Comparison of ENCODE assay signal across 1 fruit fly cellular context in genomic region chr3L:1856467-1857350, dm6.
TF ChIP-seq lines count a peak whose summit lies in the region.

CG12024 (plus strand) TSS chr3L:1857165.

TF ChIP-seq in whole organism, embryonic, 481 proteins besides CTCF, POLR2A, EP300 and RAD21 (continued from another document and continues in another):
- TF ChIP-seq lab (GFP tag; optimal IDR thresholded peaks at IDR 0.05; lab: Kevin White, UChicago) (peak; percentile 75), wek (GFP tag; optimal IDR thresholded peaks at IDR 0.05; lab: Kevin White, UChicago) (peak; percentile 66), gcm (GFP tag; optimal IDR thresholded peaks at IDR 0.05; lab: Kevin White, UChicago) (peak; percentile 26), phol (tag; optimal IDR thresholded peaks at IDR 0.05; lab: Kevin White, UChicago) (peak; percentile 87), CG8290 (GFP tag; optimal IDR thresholded peaks at IDR 0.05; lab: Kevin White, UChicago) (peak; percentile 42), CG8290 (tag; optimal IDR thresholded peaks at IDR 0.05; lab: Kevin White, UChicago) (peak in 1 of 2 experiments; percentile 86), CG12391 (tag; optimal IDR thresholded peaks at IDR 0.05; lab: Kevin White, UChicago) (peak; percentile 85), Hmr (GFP tag; optimal IDR thresholded peaks at IDR 0.05; lab: Kevin White, UChicago) (peak; percentile 58), CG7786 (GFP tag; optimal IDR thresholded peaks at IDR 0.05; lab: Kevin White, UChicago) (peak; percentile 80), fd3F (GFP tag; optimal IDR thresholded peaks at IDR 0.05; lab: Kevin White, UChicago) (peak; percentile 75), ara (GFP tag; IDR thresholded peaks at IDR 0.05; lab: Robert Waterston, UW) (no peak), Ada2b (GFP tag; IDR thresholded peaks at IDR 0.05; lab: Robert Waterston, UW) (peak; percentile 55), CG12769 (tag; optimal IDR thresholded peaks at IDR 0.05; lab: Kevin White, UChicago) (peak; percentile 87), tup (GFP tag; optimal IDR thresholded peaks at IDR 0.05; lab: Kevin White, UChicago) (peak; percentile 43), CG2202 (tag; optimal IDR thresholded peaks at IDR 0.05; lab: Kevin White, UChicago) (no peak), CG7987 (GFP tag; optimal IDR thresholded peaks at IDR 0.05; lab: Kevin White, UChicago) (no peak), Ets97D (GFP tag; optimal IDR thresholded peaks at IDR 0.05; lab: Kevin White, UChicago) (peak; percentile 72), tll (GFP tag; optimal IDR thresholded peaks at IDR 0.05; lab: Kevin White, UChicago) (no peak), Jarid2 (GFP tag; optimal IDR thresholded peaks at IDR 0.05; lab: Kevin White, UChicago) (peak; percentile 33), dm (GFP tag; optimal IDR thresholded peaks at IDR 0.05; lab: Kevin White, UChicago) (peak; percentile 58), eve (GFP tag; optimal IDR thresholded peaks at IDR 0.05; lab: Kevin White, UChicago) (no peak), CG12219 (GFP tag; optimal IDR thresholded peaks at IDR 0.05; lab: Kevin White, UChicago) (peak; percentile 15), CG9817 (tag; optimal IDR thresholded peaks at IDR 0.05; lab: Kevin White, UChicago) (peak; percentile 84), Sox100B (GFP tag; optimal IDR thresholded peaks at IDR 0.05; lab: Kevin White, UChicago) (peak; percentile 51), pfk (GFP tag; optimal IDR thresholded peaks at IDR 0.05; lab: Kevin White, UChicago) (no peak), Hmx (GFP tag; optimal IDR thresholded peaks at IDR 0.05; lab: Kevin White, UChicago) (no peak), CG13775 (GFP tag; optimal IDR thresholded peaks at IDR 0.05; lab: Kevin White, UChicago) (peak; percentile 74), Camta (GFP tag; optimal IDR thresholded peaks at IDR 0.05; lab: Kevin White, UChicago) (peak; percentile 35), ci (GFP tag; IDR thresholded peaks at IDR 0.05; lab: Robert Waterston, UW) (0 out of 3 replicates have a peak, but pooled peaks have one; percentile 11), CG4424 (GFP tag; optimal IDR thresholded peaks at IDR 0.05; lab: Kevin White, UChicago) (peak; percentile 74), CG3065 (GFP tag; optimal IDR thresholded peaks at IDR 0.05; lab: Kevin White, UChicago) (peak; percentile 39), slp2 (GFP tag; optimal IDR thresholded peaks at IDR 0.05; lab: Kevin White, UChicago) (peak; percentile 62), Sox102F (GFP tag; optimal IDR thresholded peaks at IDR 0.05; lab: Kevin White, UChicago) (peak; percentile 68), pzg (GFP tag; optimal IDR thresholded peaks at IDR 0.05; lab: Kevin White, UChicago) (peak; percentile 91), CG14441 (GFP tag; IDR thresholded peaks at IDR 0.05; lab: Robert Waterston, UW) (peak; percentile 43), HmgZ (tag; optimal IDR thresholded peaks at IDR 0.05; lab: Kevin White, UChicago) (peak; percentile 90), zf30C (GFP tag; optimal IDR thresholded peaks at IDR 0.05; lab: Kevin White, UChicago) (no peak), CG13123 (GFP tag; optimal IDR thresholded peaks at IDR 0.05; lab: Kevin White, UChicago) (peak; percentile 54), zen2 (GFP tag; IDR thresholded peaks at IDR 0.05; lab: Robert Waterston, UW; ENCODE audit: partially characterized antibody) (no peak), CG30431 (GFP tag; optimal IDR thresholded peaks at IDR 0.05; lab: Kevin White, UChicago) (peak; percentile 52), cwo (GFP tag; optimal IDR thresholded peaks at IDR 0.05; lab: Kevin White, UChicago) (peak; percentile 96), CG10543 (GFP tag; optimal IDR thresholded peaks at IDR 0.05; lab: Kevin White, UChicago) (peak; percentile 84), gcm2 (GFP tag; optimal IDR thresholded peaks at IDR 0.05; lab: Kevin White, UChicago) (peak; percentile 39), tx (GFP tag; optimal IDR thresholded peaks at IDR 0.05; lab: Kevin White, UChicago) (peak; percentile 77), knrl (GFP tag; IDR thresholded peaks at IDR 0.05; lab: Robert Waterston, UW; ENCODE audit: partially characterized antibody) (peak; percentile 46; the same call in 2 of the 3 replicates), CG8944 (GFP tag; optimal IDR thresholded peaks at IDR 0.05; lab: Kevin White, UChicago) (peak; percentile 73), CG16813 (GFP tag; IDR thresholded peaks at IDR 0.05; lab: Robert Waterston, UW; ENCODE audit: partially characterized antibody) (no peak), CG15514 (GFP tag; optimal IDR thresholded peaks at IDR 0.05; lab: Kevin White, UChicago) (peak; percentile 87), CG12744 (GFP tag; optimal IDR thresholded peaks at IDR 0.05; lab: Kevin White, UChicago) (peak; percentile 78), CG9609 (GFP tag; optimal IDR thresholded peaks at IDR 0.05; lab: Kevin White, UChicago) (peak; percentile 77), Poxn (GFP tag; IDR thresholded peaks at IDR 0.05; lab: Robert Waterston, UW) (no peak), Ets65A (GFP tag; lab: Kevin White, UChicago) (peak; percentile 97), cato (GFP tag; optimal IDR thresholded peaks at IDR 0.05; lab: Kevin White, UChicago; ENCODE audit: borderline replicate concordance) (peak; percentile 54), CG11247 (GFP tag; IDR thresholded peaks at IDR 0.05; lab: Robert Waterston, UW) (peak; percentile 8; the same call in 1 of the 2 replicates), CG8388 (GFP tag; optimal IDR thresholded peaks at IDR 0.05; lab: Kevin White, UChicago) (peak; percentile 39), CG10267 (tag; optimal IDR thresholded peaks at IDR 0.05; lab: Kevin White, UChicago) (peak; percentile 93), CG7928 (GFP tag; optimal IDR thresholded peaks at IDR 0.05; lab: Kevin White, UChicago) (peak; percentile 49), CG31365 (tag; optimal IDR thresholded peaks at IDR 0.05; lab: Kevin White, UChicago) (no peak), jigr1 (GFP tag; IDR thresholded peaks at IDR 0.05; lab: Robert Waterston, UW) (no peak), unpg (GFP tag; optimal IDR thresholded peaks at IDR 0.05; lab: Kevin White, UChicago) (peak; percentile 62), CG10979 (tag; optimal IDR thresholded peaks at IDR 0.05; lab: Kevin White, UChicago) (peak; percentile 62), ewg (GFP tag; optimal IDR thresholded peaks at IDR 0.05; lab: Kevin White, UChicago) (peak; percentile 61), sima (GFP tag; optimal IDR thresholded peaks at IDR 0.05; lab: Kevin White, UChicago) (no peak), pum (GFP tag; optimal IDR thresholded peaks at IDR 0.05; lab: Kevin White, UChicago) (peak; percentile 57), sens-2 (GFP tag; IDR thresholded peaks at IDR 0.05; lab: Robert Waterston, UW) (no peak), CG4360 (GFP tag; IDR thresholded peaks at IDR 0.05; lab: Robert Waterston, UW) (no peak), fu2 (GFP tag; optimal IDR thresholded peaks at IDR 0.05; lab: Kevin White, UChicago) (peak; percentile 78), CG4854 (GFP tag; optimal IDR thresholded peaks at IDR 0.05; lab: Kevin White, UChicago) (peak; percentile 70), CG13296 (GFP tag; optimal IDR thresholded peaks at IDR 0.05; lab: Kevin White, UChicago) (peak; percentile 40), CG7839 (tag; optimal IDR thresholded peaks at IDR 0.05; lab: Kevin White, UChicago) (peak; percentile 74), prd (optimal IDR thresholded peaks at IDR 0.05; lab: Kevin White, UChicago) (no peak), prd (GFP tag; IDR thresholded peaks at IDR 0.05; lab: Robert Waterston, UW) (peak; percentile 59; the same call in 2 of the 3 replicates), inv (GFP tag; IDR thresholded peaks at IDR 0.05; lab: Robert Waterston, UW; ENCODE audit: partially characterized antibody) (no peak), Oaz (GFP tag; IDR thresholded peaks at IDR 0.05; lab: Robert Waterston, UW) (no peak), Nf-YC (tag; optimal IDR thresholded peaks at IDR 0.05; lab: Kevin White, UChicago) (peak; percentile 73), CG14965 (GFP tag; optimal IDR thresholded peaks at IDR 0.05; lab: Kevin White, UChicago; ENCODE audit: borderline replicate concordance) (no peak), ap (GFP tag; IDR thresholded peaks at IDR 0.05; lab: Robert Waterston, UW) (peak; percentile 21; the same call in 1 of the 2 replicates), Ssrp (tag; optimal IDR thresholded peaks at IDR 0.05; lab: Kevin White, UChicago) (peak; percentile 70), ase (GFP tag; IDR thresholded peaks at IDR 0.05; lab: Robert Waterston, UW) (0 out of 3 replicates have a peak, but pooled peaks have one; percentile 14), gem (tag; optimal IDR thresholded peaks at IDR 0.05; lab: Kevin White, UChicago) (peak; percentile 80), CG7963 (GFP tag; IDR thresholded peaks at IDR 0.05; lab: Robert Waterston, UW; ENCODE audit: partially characterized antibody) (no peak), CG31441 (GFP tag; IDR thresholded peaks at IDR 0.05; lab: Robert Waterston, UW) (peak; percentile 70), Hey (tag; optimal IDR thresholded peaks at IDR 0.05; lab: Kevin White, UChicago) (peak; percentile 80), ems (GFP tag; optimal IDR thresholded peaks at IDR 0.05; lab: Kevin White, UChicago) (peak; percentile 61), CG4820 (GFP tag; optimal IDR thresholded peaks at IDR 0.05; lab: Kevin White, UChicago) (peak; percentile 50), ranshi (GFP tag; IDR thresholded peaks at IDR 0.05; lab: Robert Waterston, UW) (no peak), Dbx (GFP tag; IDR thresholded peaks at IDR 0.05; lab: Robert Waterston, UW) (peak; percentile 72; the same call in 2 of the 3 replicates), Atf3 (GFP tag; optimal IDR thresholded peaks at IDR 0.05; lab: Kevin White, UChicago) (peak; percentile 72), CG4617 (GFP tag; optimal IDR thresholded peaks at IDR 0.05; lab: Kevin White, UChicago; ENCODE audit: borderline replicate concordance) (peak; percentile 90), CG18476 (GFP tag; optimal IDR thresholded peaks at IDR 0.05; lab: Kevin White, UChicago) (peak; percentile 47), CG32767 (GFP tag; IDR thresholded peaks at IDR 0.05; lab: Robert Waterston, UW) (no peak; the same call in 1 of the 2 replicates), CG32772 (GFP tag; IDR thresholded peaks at IDR 0.05; lab: Robert Waterston, UW) (peak; percentile 41; the same call in 1 of the 2 replicates), usp (GFP tag; optimal IDR thresholded peaks at IDR 0.05; lab: Kevin White, UChicago) (no peak), cas (GFP tag; IDR thresholded peaks at IDR 0.05; lab: Robert Waterston, UW) (peak; percentile 25; the same call in 1 of the 2 replicates), B-H1 (GFP tag; IDR thresholded peaks at IDR 0.05; lab: Robert Waterston, UW) (no peak; the same call in 2 of the 3 replicates), TFAM (GFP tag; optimal IDR thresholded peaks at IDR 0.05; lab: Kevin White, UChicago) (no peak), sqz (GFP tag; optimal IDR thresholded peaks at IDR 0.05; lab: Kevin White, UChicago) (no peak), CG42726 (GFP tag; IDR thresholded peaks at IDR 0.05; lab: Robert Waterston, UW; ENCODE audit: partially characterized antibody) (no peak), CG6813 (GFP tag; optimal IDR thresholded peaks at IDR 0.05; lab: Kevin White, UChicago) (no peak), Mad (GFP tag; optimal IDR thresholded peaks at IDR 0.05; lab: Kevin White, UChicago) (peak; percentile 76), btn (GFP tag; optimal IDR thresholded peaks at IDR 0.05; lab: Kevin White, UChicago) (no peak), kni (GFP tag; optimal IDR thresholded peaks at IDR 0.05; lab: Kevin White, UChicago) (no peak), row (GFP tag; IDR thresholded peaks at IDR 0.05; lab: Robert Waterston, UW) (peak; percentile 92), yki (optimal IDR thresholded peaks at IDR 0.05; lab: Kevin White, UChicago) (no peak), ham (GFP tag; IDR thresholded peaks at IDR 0.05; lab: Robert Waterston, UW) (no peak), p53 (GFP tag; optimal IDR thresholded peaks at IDR 0.05; lab: Kevin White, UChicago) (no peak), eyg (GFP tag; optimal IDR thresholded peaks at IDR 0.05; lab: Kevin White, UChicago) (no peak), CG17568 (GFP tag; optimal IDR thresholded peaks at IDR 0.05; lab: Kevin White, UChicago) (no peak), CG8359 (GFP tag; optimal IDR thresholded peaks at IDR 0.05; lab: Kevin White, UChicago; ENCODE audit: borderline replicate concordance) (no peak), chif (GFP tag; optimal IDR thresholded peaks at IDR 0.05; lab: Kevin White, UChicago) (peak; percentile 74 to 81), Sin3A (optimal IDR thresholded peaks at IDR 0.05; lab: Kevin White, UChicago) (peak; percentile 97), Nf-YA (GFP tag; IDR thresholded peaks at IDR 0.05; lab: Robert Waterston, UW) (no peak), CG1602 (GFP tag; optimal IDR thresholded peaks at IDR 0.05; lab: Kevin White, UChicago) (peak; percentile 74), insv (GFP tag; optimal IDR thresholded peaks at IDR 0.05; lab: Kevin White, UChicago) (peak in 1 of 2 experiments; percentile 62), ac (GFP tag; optimal IDR thresholded peaks at IDR 0.05; lab: Kevin White, UChicago) (no peak), CG5953 (GFP tag; IDR thresholded peaks at IDR 0.05; lab: Robert Waterston, UW) (no peak), CG12155 (GFP tag; optimal IDR thresholded peaks at IDR 0.05; lab: Kevin White, UChicago) (peak; percentile 76), disco-r (GFP tag; optimal IDR thresholded peaks at IDR 0.05; lab: Kevin White, UChicago) (peak; percentile 85), CG12659 (GFP tag; optimal IDR thresholded peaks at IDR 0.05; lab: Kevin White, UChicago) (peak; percentile 87), Dll (GFP tag; IDR thresholded peaks at IDR 0.05; lab: Robert Waterston, UW; ENCODE audit: partially characterized antibody) (no peak), CG3838 (GFP tag; optimal IDR thresholded peaks at IDR 0.05; lab: Kevin White, UChicago) (peak; percentile 26), CG17912 (GFP tag; optimal IDR thresholded peaks at IDR 0.05; lab: Kevin White, UChicago) (peak; percentile 43), CG15479 (GFP tag; optimal IDR thresholded peaks at IDR 0.05; lab: Kevin White, UChicago) (no peak), Six4 (GFP tag; optimal IDR thresholded peaks at IDR 0.05; lab: Kevin White, UChicago) (peak; percentile 31), nerfin-2 (GFP tag; IDR thresholded peaks at IDR 0.05; lab: Robert Waterston, UW; ENCODE audit: partially characterized antibody) (no peak), Gug (GFP tag; IDR thresholded peaks at IDR 0.05; lab: Robert Waterston, UW) (peak; percentile 56; the same call in 2 of the 4 replicates), CG6254 (GFP tag; optimal IDR thresholded peaks at IDR 0.05; lab: Kevin White, UChicago) (peak; percentile 97), CG10366 (GFP tag; IDR thresholded peaks at IDR 0.05; lab: Robert Waterston, UW) (peak; percentile 67), sna (GFP tag; IDR thresholded peaks at IDR 0.05; lab: Robert Waterston, UW; ENCODE audit: partially characterized antibody) (no peak), gt (GFP tag; IDR thresholded peaks at IDR 0.05; lab: Robert Waterston, UW) (no peak)
